Worm (Caenorhabditis elegans) whole organism, L4 larva: ENCODE measurements around the gene srp-3.

ENCODE experiments used
- D1046.2 ChIP-seq: fragments of 200-800 bp; sonication (Bioruptor generic); IDR thresholded peaks from 2 replicates; pipeline ENCODE4 v1.3.6; 2022; ENCODE audit warnings: missing genetic modification characterization, missing compliant biosample characterization
- F10B5.3 ChIP-seq: sonication (generic microtip); optimal IDR thresholded peaks from 2 replicates; lab custom pipeline; 2016; ENCODE audit warnings: mild to moderate bottlenecking, missing genetic modification characterization, missing compliant biosample characterization
- F26F4.8 ChIP-seq: fragments of 200-800 bp; sonication (Bioruptor generic); conservative IDR thresholded peaks from 2 replicates; pipeline ENCODE4 v1.3.6; 2022; ENCODE audit warnings: missing genetic modification characterization, missing compliant biosample characterization
- F49E8.2 ChIP-seq: sonication (generic microtip); optimal IDR thresholded peaks from 2 replicates; lab custom pipeline; 2016; ENCODE audit warnings: missing compliant biosample characterization, mild to moderate bottlenecking, missing genetic modification characterization, borderline replicate concordance
- R02D3.7 ChIP-seq: fragments of 150-350 bp; sonication (generic microtip); optimal IDR thresholded peaks from 3 replicates; lab custom pipeline; 2014; ENCODE audit warnings: missing biosample characterization, missing genetic modification characterization
- T20F7.1 ChIP-seq: fragments of 200-800 bp; sonication (Bioruptor generic); optimal IDR thresholded peaks from 2 replicates; lab custom pipeline; 2018; ENCODE audit warnings: mild to moderate bottlenecking, missing genetic modification characterization, missing compliant biosample characterization
- Y5F2A.4 ChIP-seq: fragments of 200-800 bp; sonication (Bioruptor generic); optimal IDR thresholded peaks from 2 replicates; lab custom pipeline; 2018; ENCODE audit warnings: mild to moderate bottlenecking, missing genetic modification characterization, missing compliant biosample characterization
- Y75B8A.6 ChIP-seq: fragments of 200-800 bp; sonication (Bioruptor generic); IDR thresholded peaks from 2 replicates; pipeline ENCODE4 v1.3.6; 2022; ENCODE audit warnings: missing genetic modification reagents, missing genetic modification characterization, missing compliant biosample characterization
- ZK546.5 ChIP-seq, 2 experiments: sonication (generic microtip); optimal IDR thresholded peaks; 2 replicates each; lab custom pipeline; 2017; ENCODE audit warnings: missing biosample characterization in 2 of 2, missing genetic modification characterization in 2 of 2
- aha-1 ChIP-seq: fragments of 150-350 bp; peaks from one replicate; lab custom pipeline; 2014; ENCODE audit warnings: missing biosample characterization, missing genetic modification characterization
- ama-1 ChIP-seq: fragments of 150-350 bp; optimal IDR thresholded peaks from 2 replicates; lab custom pipeline; 2014; ENCODE audit warnings: inconsistent platforms, mixed read lengths
- arid-1 ChIP-seq: fragments of 200-800 bp; sonication (Bioruptor generic); conservative IDR thresholded peaks from 2 replicates; pipeline ENCODE4 v1.3.6; 2022; ENCODE audit warnings: missing genetic modification reagents, missing genetic modification characterization, missing compliant biosample characterization
- ceh-44 ChIP-seq: fragments of 200-800 bp; sonication (Bioruptor generic); IDR thresholded peaks from 2 replicates; pipeline ENCODE4 v1.3.6; 2022; ENCODE audit warnings: missing genetic modification reagents, missing genetic modification characterization, missing compliant biosample characterization
- ceh-62 ChIP-seq: sonication (generic microtip); optimal IDR thresholded peaks from 2 replicates; lab custom pipeline; 2017; ENCODE audit warnings: missing biosample characterization, missing genetic modification characterization
- ceh-82 ChIP-seq: sonication (generic microtip); optimal IDR thresholded peaks from 2 replicates; lab custom pipeline; 2017; ENCODE audit warnings: missing biosample characterization, missing genetic modification characterization
- ctbp-1 ChIP-seq: fragments of 200-800 bp; sonication (Bioruptor generic); IDR thresholded peaks from 2 replicates; pipeline ENCODE4 v1.3.6; 2022; ENCODE audit warnings: missing genetic modification reagents, missing genetic modification characterization, missing compliant biosample characterization
- daf-19 ChIP-seq: fragments of 200-800 bp; sonication (Bioruptor generic); conservative IDR thresholded peaks from 2 replicates; pipeline ENCODE4 v1.3.6; 2022; ENCODE audit warnings: missing genetic modification characterization, missing compliant biosample characterization
- dmd-8 ChIP-seq: fragments of 200-800 bp; sonication (Bioruptor generic); IDR thresholded peaks from 2 replicates; pipeline ENCODE4 v1.3.6; 2022; ENCODE audit warnings: missing genetic modification characterization, missing compliant biosample characterization
- dpl-1 ChIP-seq: fragments of 150-350 bp; optimal IDR thresholded peaks from 2 replicates; lab custom pipeline; 2014; ENCODE audit warnings: missing biosample characterization, missing genetic modification reagents, missing genetic modification characterization
- duxl-1 ChIP-seq: sonication (generic microtip); optimal IDR thresholded peaks from 2 replicates; lab custom pipeline; 2016; ENCODE audit warnings: mild to moderate bottlenecking, missing genetic modification characterization, moderate library complexity, missing compliant biosample characterization; ENCODE audit not compliant: poor library complexity
- fkh-10 ChIP-seq: fragments of 150-350 bp; optimal IDR thresholded peaks from 2 replicates; lab custom pipeline; 2014; ENCODE audit warnings: missing biosample characterization, missing genetic modification reagents, missing genetic modification characterization
- hmg-1.1 ChIP-seq: fragments of 200-800 bp; sonication (Bioruptor generic); IDR thresholded peaks from 2 replicates; pipeline ENCODE4 v1.3.6; 2022; ENCODE audit warnings: missing genetic modification reagents, missing genetic modification characterization, missing compliant biosample characterization
- jun-1 ChIP-seq: fragments of 150-350 bp; optimal IDR thresholded peaks from 2 replicates; lab custom pipeline; 2014; ENCODE audit warnings: missing biosample characterization, missing genetic modification reagents, missing genetic modification characterization
- lin-1 ChIP-seq: fragments of 200-800 bp; sonication (Bioruptor generic); IDR thresholded peaks from 2 replicates; pipeline ENCODE4 v1.3.6; 2022; ENCODE audit warnings: missing genetic modification reagents, missing genetic modification characterization, missing compliant biosample characterization
- lin-15B ChIP-seq: fragments of 150-350 bp; sonication (generic microtip); optimal IDR thresholded peaks from 3 replicates; lab custom pipeline; 2014; ENCODE audit warnings: missing biosample characterization, missing genetic modification characterization
- lin-29 ChIP-seq: fragments of 200-800 bp; sonication (Bioruptor generic); IDR thresholded peaks from 2 replicates; pipeline ENCODE4 v1.3.6; 2022; ENCODE audit warnings: missing genetic modification reagents, missing genetic modification characterization, missing compliant biosample characterization
- lin-38 ChIP-seq: fragments of 200-800 bp; sonication (Bioruptor generic); IDR thresholded peaks from 2 replicates; pipeline ENCODE4 v1.3.6; 2022; ENCODE audit warnings: missing genetic modification reagents, missing genetic modification characterization, missing compliant biosample characterization
- lin-39 ChIP-seq: fragments of 150-350 bp; optimal IDR thresholded peaks from 2 replicates; lab custom pipeline; 2014; ENCODE audit warnings: missing biosample characterization, missing genetic modification reagents, missing genetic modification characterization
- madf-9 ChIP-seq: fragments of 200-800 bp; sonication (Bioruptor generic); conservative IDR thresholded peaks from 2 replicates; pipeline ENCODE4 v1.3.6; 2022; ENCODE audit warnings: missing genetic modification reagents, missing genetic modification characterization, missing compliant biosample characterization
- mes-2 ChIP-seq: sonication (generic microtip); optimal IDR thresholded peaks from 2 replicates; lab custom pipeline; 2016; ENCODE audit warnings: missing genotype, mild to moderate bottlenecking, missing genetic modification characterization, missing compliant biosample characterization; ENCODE audit not compliant: poor library complexity, severe bottlenecking
- mxl-2 ChIP-seq: fragments of 200-800 bp; sonication (Bioruptor generic); conservative IDR thresholded peaks from 2 replicates; pipeline ENCODE4 v1.3.6; 2022; ENCODE audit warnings: missing genetic modification reagents, missing genetic modification characterization, missing compliant biosample characterization
- nhr-102 ChIP-seq: sonication (generic microtip); optimal IDR thresholded peaks from 2 replicates; lab custom pipeline; 2016; ENCODE audit warnings: mild to moderate bottlenecking, missing genetic modification characterization, moderate library complexity, missing compliant biosample characterization
- nhr-11 ChIP-seq: fragments of 150-350 bp; optimal IDR thresholded peaks from 2 replicates; lab custom pipeline; 2014; ENCODE audit warnings: missing biosample characterization, missing genetic modification characterization
- nhr-28 ChIP-seq: fragments of 150-350 bp; optimal IDR thresholded peaks from 2 replicates; lab custom pipeline; 2014; ENCODE audit warnings: missing biosample characterization, missing genetic modification characterization
- nhr-76 ChIP-seq: fragments of 150-350 bp; optimal IDR thresholded peaks from 2 replicates; lab custom pipeline; 2014; ENCODE audit warnings: missing biosample characterization, missing genetic modification characterization
- rbr-2 ChIP-seq: sonication (generic microtip); optimal IDR thresholded peaks from 2 replicates; lab custom pipeline; 2016; ENCODE audit warnings: missing genotype, missing genetic modification characterization, missing compliant biosample characterization
- sdz-12 ChIP-seq: fragments of 200-800 bp; sonication (Bioruptor generic); optimal IDR thresholded peaks from 2 replicates; lab custom pipeline; 2018; ENCODE audit warnings: mild to moderate bottlenecking, missing genetic modification characterization, missing compliant biosample characterization
- set-16 ChIP-seq: fragments of 200-800 bp; sonication (Bioruptor generic); IDR thresholded peaks from 2 replicates; pipeline ENCODE4 v1.3.6; 2022; ENCODE audit warnings: missing genetic modification reagents, missing genetic modification characterization, missing compliant biosample characterization
- skn-1 ChIP-seq: fragments of 150-350 bp; optimal IDR thresholded peaks from 2 replicates; lab custom pipeline; 2014; ENCODE audit warnings: missing biosample characterization, missing genetic modification characterization
- snpc-4 ChIP-seq: fragments of 150-350 bp; optimal IDR thresholded peaks from 2 replicates; lab custom pipeline; 2014; ENCODE audit warnings: missing biosample characterization, missing genetic modification characterization
- spr-3 ChIP-seq: fragments of 200-800 bp; sonication (Bioruptor generic); optimal IDR thresholded peaks from 2 replicates; lab custom pipeline; 2018; ENCODE audit warnings: mild to moderate bottlenecking, missing genetic modification characterization, missing compliant biosample characterization
- tag-97 ChIP-seq: fragments of 200-800 bp; sonication (Bioruptor generic); IDR thresholded peaks from 2 replicates; pipeline ENCODE4 v1.3.6; 2022; ENCODE audit warnings: missing genetic modification characterization, missing compliant biosample characterization
- unc-39 ChIP-seq: sonication (generic microtip); optimal IDR thresholded peaks from 2 replicates; lab custom pipeline; 2017; ENCODE audit warnings: missing biosample characterization, missing genetic modification characterization
- unc-62 ChIP-seq, 3 experiments: fragments of 150-350 bp in 1 of 3; sonication (generic microtip); optimal IDR thresholded peaks in 2 of 3; peaks in 1 of 3; 1 replicate in 1 of 3; 2 replicates in 2 of 3; lab custom pipeline; 2014 to 2017; ENCODE audit warnings: missing biosample characterization in 3 of 3, missing genetic modification characterization in 3 of 3, missing genetic modification reagents in 3 of 3, missing genotype in 1 of 3
- vab-7 ChIP-seq: fragments of 200-800 bp; sonication (Bioruptor generic); IDR thresholded peaks from 2 replicates; pipeline ENCODE4 v1.3.6; 2022; ENCODE audit warnings: missing genetic modification reagents, missing genetic modification characterization, missing compliant biosample characterization
- zag-1 ChIP-seq: fragments of 150-350 bp; optimal IDR thresholded peaks from 2 replicates; lab custom pipeline; 2014; ENCODE audit warnings: missing biosample characterization, missing genetic modification characterization
- zfp-3 ChIP-seq: fragments of 200-800 bp; sonication (Bioruptor generic); conservative IDR thresholded peaks from 2 replicates; pipeline ENCODE4 v1.3.6; 2022; ENCODE audit warnings: missing genetic modification reagents, missing genetic modification characterization, missing compliant biosample characterization

The srp-3 gene

ce11 chrV:1871768-1872296 is 36.8 kb upstream of the srp-3 start, which contains the start of the genes T10B5.4 and cct-7 (continued):
- TF ChIP-seq vab-7 (GFP tag; lab: Robert Waterston, UW) (peak; percentile 89), nhr-28 (peak; percentile 66), aha-1 (tag; lab: Kevin White, UChicago) (peak; percentile 98), fkh-10 (peak; percentile 98), hmg-1.1 (GFP tag; lab: Robert Waterston, UW) (peak; percentile 89), nhr-11 (peak; percentile 92), snpc-4 (peak; percentile 9), dpl-1 (peak; percentile 82), nhr-102 (tag; lab: Kevin White, UChicago) (peak; percentile 22), D1046.2 (0 out of 2 replicates have a peak, but pooled peaks have one; percentile 55), R02D3.7 (tag; lab: Kevin White, UChicago) (no peak), dmd-8 (GFP tag; lab: Robert Waterston, UW) (no peak), T20F7.1 (GFP tag; lab: Kevin White, UChicago) (peak; percentile 80), ama-1 (no peak), Y75B8A.6 (GFP tag; lab: Robert Waterston, UW) (no peak), lin-29 (GFP tag; lab: Robert Waterston, UW) (no peak), F49E8.2 (tag; lab: Kevin White, UChicago) (peak; percentile 61), zag-1 (tag; lab: Kevin White, UChicago) (peak; percentile 24), sdz-12 (GFP tag; lab: Kevin White, UChicago) (no peak), spr-3 (GFP tag; lab: Kevin White, UChicago) (no peak), lin-39 (no peak), lin-38 (GFP tag; lab: Robert Waterston, UW) (peak; percentile 97), madf-9 (GFP tag; lab: Robert Waterston, UW) (no peak), jun-1 (tag; lab: Kevin White, UChicago) (peak; percentile 38), daf-19 (GFP tag; lab: Robert Waterston, UW) (no peak), rbr-2 (tag; lab: Kevin White, UChicago) (peak; percentile 92), lin-15B (tag; lab: Kevin White, UChicago) (peak; percentile 25), ceh-62 (tag; lab: Kevin White, UChicago) (no peak), mxl-2 (GFP tag; lab: Robert Waterston, UW) (no peak), Y5F2A.4 (GFP tag; lab: Kevin White, UChicago) (no peak), lin-1 (GFP tag; lab: Robert Waterston, UW) (0 out of 2 replicates have a peak, but pooled peaks have one; percentile 22), ZK546.5 (tag; optimal IDR thresholded peaks at IDR 0.05; lab: Kevin White, UChicago) (no peak)

DNA sequence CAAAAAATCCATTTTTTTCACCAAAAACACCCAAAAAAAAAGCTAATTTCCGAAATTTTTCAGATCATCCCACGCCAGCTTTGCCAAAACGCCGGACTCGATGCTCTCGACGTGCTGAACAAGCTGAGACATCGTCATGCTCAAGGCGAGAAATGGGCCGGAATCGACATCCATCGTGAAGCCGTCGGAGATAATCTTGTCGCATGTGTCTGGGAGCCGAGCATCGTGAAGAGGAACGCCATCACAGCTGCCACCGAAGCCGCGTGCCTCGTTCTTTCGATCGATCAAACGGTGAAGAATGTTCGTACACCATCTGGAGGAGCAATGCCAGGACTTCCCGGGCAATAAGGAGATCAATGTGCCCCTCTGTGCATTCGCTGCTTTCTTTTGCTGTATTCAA is 33.8 kb upstream of the srp-3 start:
- TF ChIP-seq F10B5.3 (tag; lab: Kevin White, UChicago) (peak; percentile 40), ceh-44 (GFP tag; lab: Robert Waterston, UW) (no peak), nhr-76 (tag; lab: Kevin White, UChicago) (no peak), duxl-1 (tag; lab: Kevin White, UChicago) (no peak), dpl-1 (no peak), set-16 (GFP tag; lab: Robert Waterston, UW) (peak; percentile 52; the same call in 1 of the 2 replicates)
- TF ChIP-seq, all 104 proteins: peak for 2

- TF ChIP-seq lin-38 (GFP tag; lab: Robert Waterston, UW) (peak; percentile 82), madf-9 (GFP tag; lab: Robert Waterston, UW) (0 out of 2 replicates have a peak, but pooled peaks have one; percentile 43), ctbp-1 (GFP tag; lab: Robert Waterston, UW) (peak; percentile 63), unc-62 (GFP tag; optimal IDR thresholded peaks at IDR 0.05 in 1 of 2; lab: Kevin White, UChicago) (no peak), unc-62 (tag; optimal IDR thresholded peaks at IDR 0.05; lab: Kevin White, UChicago) (no peak), arid-1 (GFP tag; lab: Robert Waterston, UW) (peak; percentile 62; the same call in 1 of the 2 replicates), ceh-44 (GFP tag; lab: Robert Waterston, UW) (no peak), skn-1 (tag; lab: Kevin White, UChicago) (no peak), duxl-1 (tag; lab: Kevin White, UChicago) (peak; percentile 39), zfp-3 (GFP tag; lab: Robert Waterston, UW) (peak; percentile 77; the same call in 1 of the 2 replicates), ama-1 (peak; percentile 41), tag-97 (GFP tag; lab: Robert Waterston, UW) (no peak), mes-2 (tag; lab: Kevin White, UChicago) (peak; percentile 36), vab-7 (GFP tag; lab: Robert Waterston, UW) (peak; percentile 58), lin-1 (GFP tag; lab: Robert Waterston, UW) (peak; percentile 60; the same call in 1 of the 2 replicates), ceh-82 (tag; lab: Kevin White, UChicago) (no peak), set-16 (GFP tag; lab: Robert Waterston, UW) (no peak), fkh-10 (no peak), unc-39 (no peak), F26F4.8 (GFP tag; lab: Robert Waterston, UW) (no peak)
Measured at ce11 chrV:1875497-1875988, 33.1 kb upstream of the srp-3 start.
